Worm (Caenorhabditis elegans) whole organism, young adult: ENCODE results near the gene ttr-25.

Source experiments
- B0035.1 ChIP-seq: sonication (generic microtip); optimal IDR thresholded peaks from 2 replicates; lab custom pipeline; 2016; ENCODE audit warnings: missing genetic modification characterization, mild to moderate bottlenecking, missing compliant biosample characterization, missing genotype, missing genetic modification reagents
- C06A6.2 ChIP-seq: fragments of 200-800 bp; sonication (Bioruptor generic); conservative IDR thresholded peaks from 2 replicates; pipeline ENCODE4 v1.3.6; 2022; ENCODE audit warnings: missing genetic modification characterization, missing compliant biosample characterization
- D2030.7 ChIP-seq: fragments of 200-800 bp; sonication (Bioruptor generic); IDR thresholded peaks from 2 replicates; pipeline ENCODE4 v1.3.6; 2022; ENCODE audit warnings: missing genetic modification reagents, missing genetic modification characterization, missing compliant biosample characterization
- F10E7.11 ChIP-seq: sonication (generic microtip); optimal IDR thresholded peaks from 2 replicates; lab custom pipeline; 2017; ENCODE audit warnings: mild to moderate bottlenecking, missing genetic modification characterization, moderate library complexity, missing compliant biosample characterization
- F22D6.2 ChIP-seq: sonication (generic microtip); optimal IDR thresholded peaks from 2 replicates; lab custom pipeline; 2016; ENCODE audit warnings: mild to moderate bottlenecking, missing genetic modification characterization, missing compliant biosample characterization
- F37B4.10 ChIP-seq: fragments of 200-800 bp; sonication (Bioruptor generic); IDR thresholded peaks from 2 replicates; pipeline ENCODE4 v1.3.6; 2022; ENCODE audit warnings: missing genetic modification characterization, missing compliant biosample characterization
- F39B2.1 ChIP-seq: fragments of 200-800 bp; sonication (Bioruptor generic); IDR thresholded peaks from 2 replicates; pipeline ENCODE4 v1.3.6; 2022; ENCODE audit warnings: missing genetic modification reagents, missing genetic modification characterization, missing compliant biosample characterization
- F49E8.2 ChIP-seq: sonication (generic microtip); optimal IDR thresholded peaks from 3 replicates; lab custom pipeline; 2017; ENCODE audit warnings: missing genetic modification characterization, mild to moderate bottlenecking, missing compliant biosample characterization, antibody characterized with exemption, moderate library complexity; ENCODE audit not compliant: insufficient read depth
- F55B11.4 ChIP-seq: sonication (generic microtip); optimal IDR thresholded peaks from 2 replicates; lab custom pipeline; 2016; ENCODE audit warnings: missing compliant biosample characterization, missing genetic modification characterization, borderline replicate concordance; ENCODE audit not compliant: insufficient read depth
- F57C9.4 ChIP-seq: sonication (generic microtip); optimal IDR thresholded peaks from 2 replicates; lab custom pipeline; 2017; ENCODE audit warnings: mild to moderate bottlenecking, missing genetic modification characterization, missing compliant biosample characterization
- K11D2.4 ChIP-seq: fragments of 200-800 bp; sonication (Bioruptor generic); IDR thresholded peaks from 2 replicates; pipeline ENCODE4 v1.3.6; 2022; ENCODE audit warnings: missing genetic modification reagents, missing genetic modification characterization, missing compliant biosample characterization
- Y53F4B.3 ChIP-seq: fragments of 200-800 bp; sonication (Bioruptor generic); IDR thresholded peaks from 2 replicates; pipeline ENCODE4 v1.3.6; 2022; ENCODE audit warnings: missing genetic modification reagents, missing genetic modification characterization, missing compliant biosample characterization
- Y79H2A.3 ChIP-seq: fragments of 200-800 bp; sonication (Bioruptor generic); conservative IDR thresholded peaks from 2 replicates; pipeline ENCODE4 v1.3.6; 2022; ENCODE audit warnings: missing genetic modification reagents, missing genetic modification characterization, missing compliant biosample characterization
- Y95B8A.8 ChIP-seq: fragments of 200-800 bp; sonication (Bioruptor generic); IDR thresholded peaks from 2 replicates; pipeline ENCODE4 v1.3.6; 2022; ENCODE audit warnings: missing genetic modification reagents, missing genetic modification characterization, missing compliant biosample characterization
- ZK185.1 ChIP-seq: sonication (generic microtip); optimal IDR thresholded peaks from 2 replicates; lab custom pipeline; 2016; ENCODE audit warnings: mild to moderate bottlenecking, missing genetic modification characterization, missing compliant biosample characterization; ENCODE audit not compliant: poor library complexity, severe bottlenecking
- aptf-2 ChIP-seq: fragments of 200-800 bp; sonication (Bioruptor generic); conservative IDR thresholded peaks from 2 replicates; pipeline ENCODE4 v1.3.6; 2022; ENCODE audit warnings: missing genetic modification reagents, missing genetic modification characterization, missing compliant biosample characterization
- ccch-3 ChIP-seq: fragments of 200-800 bp; sonication (Bioruptor generic); optimal IDR thresholded peaks from 2 replicates; lab custom pipeline; 2018; ENCODE audit warnings: mild to moderate bottlenecking, missing genetic modification characterization, missing compliant biosample characterization
- cebp-1 ChIP-seq, 2 experiments: fragments of 200-800 bp in 1 of 2; sonication (Bioruptor generic) in 1 of 2; sonication (generic microtip) in 1 of 2; IDR thresholded peaks in 1 of 2; optimal IDR thresholded peaks in 1 of 2; 2 replicates each; pipeline versions ENCODE4 v1.3.6 to Lab custom; 2017 to 2022; ENCODE audit warnings: missing compliant biosample characterization in 2 of 2, missing genetic modification characterization in 2 of 2, mild to moderate bottlenecking in 1 of 2, missing genetic modification reagents in 1 of 2, moderate library complexity in 1 of 2
- ceh-91 ChIP-seq: fragments of 200-800 bp; sonication (Bioruptor generic); IDR thresholded peaks from 2 replicates; pipeline ENCODE4 v1.3.6; 2022; ENCODE audit warnings: missing genetic modification reagents, missing genetic modification characterization, missing compliant biosample characterization
- chd-7 ChIP-seq: sonication (generic microtip); optimal IDR thresholded peaks from 2 replicates; lab custom pipeline; 2016; ENCODE audit warnings: mild to moderate bottlenecking, missing genetic modification characterization, moderate library complexity, missing compliant biosample characterization
- die-1 ChIP-seq: sonication (generic microtip); optimal IDR thresholded peaks from 2 replicates; lab custom pipeline; 2016; ENCODE audit warnings: missing genotype, mild to moderate bottlenecking, missing genetic modification characterization, missing compliant biosample characterization
- dox-1 ChIP-seq: fragments of 200-800 bp; sonication (Bioruptor generic); IDR thresholded peaks from 2 replicates; pipeline ENCODE4 v1.3.6; 2022; ENCODE audit warnings: missing genetic modification reagents, missing genetic modification characterization, missing compliant biosample characterization
- efl-1 ChIP-seq: fragments of 150-350 bp; optimal IDR thresholded peaks from 2 replicates; lab custom pipeline; 2014; ENCODE audit warnings: missing biosample characterization, missing genetic modification reagents, missing genetic modification characterization
- fkh-3 ChIP-seq: sonication (generic microtip); optimal IDR thresholded peaks from 2 replicates; lab custom pipeline; 2016; ENCODE audit warnings: mild to moderate bottlenecking, missing genetic modification characterization, missing compliant biosample characterization
- him-1 ChIP-seq: sonication (generic microtip); optimal IDR thresholded peaks from 2 replicates; lab custom pipeline; 2016; ENCODE audit warnings: missing genotype, missing genetic modification reagents, missing genetic modification characterization, missing compliant biosample characterization
- hlh-26 ChIP-seq: fragments of 200-800 bp; sonication (Bioruptor generic); conservative IDR thresholded peaks from 2 replicates; pipeline ENCODE4 v1.3.6; 2022; ENCODE audit warnings: missing genetic modification reagents, missing genetic modification characterization, missing compliant biosample characterization
- lag-1 ChIP-seq: fragments of 200-800 bp; sonication (Bioruptor generic); IDR thresholded peaks from 2 replicates; pipeline ENCODE4 v1.3.6; 2022; ENCODE audit warnings: missing genetic modification reagents, missing genetic modification characterization, missing compliant biosample characterization
- lin-35 ChIP-seq, 3 experiments: fragments of 150-350 bp in 2 of 3; sonication (generic microtip) in 1 of 3; optimal IDR thresholded peaks; 2 replicates each; lab custom pipeline; 2014 to 2018; ENCODE audit warnings: missing biosample characterization in 3 of 3, missing genetic modification characterization in 3 of 3, missing genetic modification reagents in 3 of 3
- lsl-1 ChIP-seq: fragments of 200-800 bp; sonication (Bioruptor generic); optimal IDR thresholded peaks from 2 replicates; lab custom pipeline; 2018; ENCODE audit warnings: mild to moderate bottlenecking, missing genetic modification characterization, moderate library complexity, missing compliant biosample characterization
- madf-10 ChIP-seq: sonication (generic microtip); optimal IDR thresholded peaks from 2 replicates; lab custom pipeline; 2016; ENCODE audit warnings: mild to moderate bottlenecking, missing genetic modification characterization, missing compliant biosample characterization
- madf-3 ChIP-seq: fragments of 200-800 bp; sonication (Bioruptor generic); IDR thresholded peaks from 2 replicates; pipeline ENCODE4 v1.3.6; 2022; ENCODE audit warnings: missing genetic modification reagents, missing genetic modification characterization, missing compliant biosample characterization
- madf-6 ChIP-seq: fragments of 200-800 bp; sonication (Bioruptor generic); IDR thresholded peaks from 2 replicates; pipeline ENCODE4 v1.3.6; 2022; ENCODE audit warnings: missing genetic modification reagents, missing genetic modification characterization, missing compliant biosample characterization
- madf-8 ChIP-seq: fragments of 200-800 bp; sonication (Bioruptor generic); conservative IDR thresholded peaks from 2 replicates; pipeline ENCODE4 v1.3.6; 2022; ENCODE audit warnings: missing genetic modification reagents, missing genetic modification characterization, missing compliant biosample characterization
- mel-28 ChIP-seq: sonication (generic microtip); optimal IDR thresholded peaks from 2 replicates; lab custom pipeline; 2016; ENCODE audit warnings: borderline replicate concordance, mild to moderate bottlenecking, missing genetic modification characterization, missing compliant biosample characterization
- nhr-27 ChIP-seq: fragments of 200-800 bp; sonication (Bioruptor generic); optimal IDR thresholded peaks from 2 replicates; lab custom pipeline; 2018; ENCODE audit warnings: mild to moderate bottlenecking, missing genetic modification characterization, moderate library complexity, missing compliant biosample characterization
- nhr-90 ChIP-seq: sonication (generic microtip); optimal IDR thresholded peaks from 2 replicates; lab custom pipeline; 2016; ENCODE audit warnings: missing genotype, mild to moderate bottlenecking, missing genetic modification characterization, missing compliant biosample characterization
- pbrm-1 ChIP-seq: fragments of 200-800 bp; sonication (Bioruptor generic); IDR thresholded peaks from 2 replicates; pipeline ENCODE4 v1.3.6; 2022; ENCODE audit warnings: missing genetic modification reagents, missing genetic modification characterization, missing compliant biosample characterization
- pha-4 ChIP-seq: fragments of 150-350 bp; sonication (generic microtip); optimal IDR thresholded peaks from 2 replicates; lab custom pipeline; 2014; ENCODE audit warnings: missing biosample characterization, missing genetic modification reagents, missing genetic modification characterization
- repo-1 ChIP-seq: sonication (generic microtip); optimal IDR thresholded peaks from 2 replicates; lab custom pipeline; 2017; ENCODE audit warnings: mild to moderate bottlenecking, missing genetic modification characterization, missing compliant biosample characterization
- somi-1 ChIP-seq: fragments of 200-800 bp; sonication (Bioruptor generic); optimal IDR thresholded peaks from 2 replicates; lab custom pipeline; 2018; ENCODE audit warnings: mild to moderate bottlenecking, missing genetic modification characterization, missing compliant biosample characterization
- tbp1 ChIP-seq: fragments of 200-800 bp; sonication (Bioruptor generic); optimal IDR thresholded peaks from 2 replicates; lab custom pipeline; 2018; ENCODE audit warnings: mild to moderate bottlenecking, missing genetic modification characterization, missing compliant biosample characterization
- unc-130 ChIP-seq: sonication (generic microtip); optimal IDR thresholded peaks from 2 replicates; lab custom pipeline; 2016; ENCODE audit warnings: missing genetic modification reagents, missing genetic modification characterization, missing compliant biosample characterization
- xnd-1 ChIP-seq: sonication (generic microtip); optimal IDR thresholded peaks from 2 replicates; lab custom pipeline; 2016; ENCODE audit warnings: missing genotype, missing genetic modification reagents, missing genetic modification characterization, missing compliant biosample characterization
- zfh-2 ChIP-seq: fragments of 200-800 bp; sonication (Bioruptor generic); conservative IDR thresholded peaks from 2 replicates; pipeline ENCODE4 v1.3.6; 2022; ENCODE audit warnings: missing genetic modification reagents, missing genetic modification characterization, missing compliant biosample characterization
- ztf-26 ChIP-seq: sonication (generic microtip); optimal IDR thresholded peaks from 2 replicates; lab custom pipeline; 2017; ENCODE audit warnings: missing genetic modification characterization, missing compliant biosample characterization
- ztf-28 ChIP-seq: fragments of 200-800 bp; sonication (Bioruptor generic); IDR thresholded peaks from 2 replicates; pipeline ENCODE4 v1.3.6; 2022; ENCODE audit warnings: missing genetic modification reagents, missing genetic modification characterization, missing compliant biosample characterization

The ttr-25 gene

ce11 chrV:18553750-18554149, 2.8 kb upstream of the ttr-25 start, which contains the start of gene Y51A2D.8:
TSS of gene Y51A2D.8 (minus strand) at chrV:18553850.
- TF ChIP-seq ZK185.1 (no peak), chd-7 (tag; lab: Kevin White, UChicago) (no peak), Y95B8A.8 (GFP tag; lab: Robert Waterston, UW) (no peak), cebp-1 (GFP tag; IDR thresholded peaks at IDR 0.05; lab: Robert Waterston, UW) (no peak), cebp-1 (tag; optimal IDR thresholded peaks at IDR 0.05; lab: Kevin White, UChicago) (no peak), nhr-90 (tag; lab: Kevin White, UChicago) (no peak), aptf-2 (GFP tag; lab: Robert Waterston, UW) (no peak), mel-28 (tag; lab: Kevin White, UChicago) (no peak), madf-8 (GFP tag; lab: Robert Waterston, UW) (no peak), madf-3 (GFP tag; lab: Robert Waterston, UW) (no peak), xnd-1 (no peak), nhr-27 (tag; lab: Kevin White, UChicago) (no peak), madf-10 (tag; lab: Kevin White, UChicago) (no peak), him-1 (tag; lab: Kevin White, UChicago) (no peak), F57C9.4 (tag; lab: Kevin White, UChicago) (no peak), pha-4 (tag; lab: Kevin White, UChicago) (no peak), F10E7.11 (tag; lab: Kevin White, UChicago) (no peak), zfh-2 (GFP tag; lab: Robert Waterston, UW) (no peak), dox-1 (GFP tag; lab: Robert Waterston, UW) (no peak), madf-6 (GFP tag; lab: Robert Waterston, UW) (no peak)

ce11 chrV:18560188-18560587, 3.7 kb downstream of the ttr-25 start, which contains the start of gene ttr-26:
TSS of gene ttr-26 (minus strand) at chrV:18560288.
- no peak for TF ChIP-seq cebp-1 (GFP tag; IDR thresholded peaks at IDR 0.05; lab: Robert Waterston, UW)
- no peak for TF ChIP-seq cebp-1 (tag; optimal IDR thresholded peaks at IDR 0.05; lab: Kevin White, UChicago)
- TF ChIP-seq die-1 (tag; lab: Kevin White, UChicago) = no peak
- TF ChIP-seq D2030.7 (GFP tag; lab: Robert Waterston, UW) = no peak
- TF ChIP-seq lag-1 = no peak
- no peak for TF ChIP-seq ztf-26
- no peak for TF ChIP-seq hlh-26
- no peak for TF ChIP-seq F57C9.4 (tag; lab: Kevin White, UChicago)
- TF ChIP-seq fkh-3 = no peak
- TF ChIP-seq B0035.1 (tag; lab: Kevin White, UChicago) = no peak
- no peak for TF ChIP-seq efl-1
- TF ChIP-seq ccch-3 = no peak
- TF ChIP-seq Y53F4B.3 (GFP tag; lab: Robert Waterston, UW) = no peak
- no peak for TF ChIP-seq C06A6.2
- TF ChIP-seq Y79H2A.3 (GFP tag; lab: Robert Waterston, UW) = no peak
- TF ChIP-seq lin-35 (GFP tag; optimal IDR thresholded peaks at IDR 0.05; lab: Kevin White, UChicago) = no peak
- TF ChIP-seq K11D2.4 = no peak
- TF ChIP-seq dox-1 (GFP tag; lab: Robert Waterston, UW) = no peak
- TF ChIP-seq unc-130 (GFP tag; lab: Kevin White, UChicago) = no peak
- TF ChIP-seq F37B4.10 (GFP tag; lab: Robert Waterston, UW) = no peak
- TF ChIP-seq tbp1 = no peak

ce11 chrV:18560944-18561343, 4.4 kb downstream of the ttr-25 start:
- TF ChIP-seq aptf-2 (GFP tag; lab: Robert Waterston, UW) (no peak), F49E8.2 (tag; lab: Kevin White, UChicago) (no peak), F55B11.4 (tag; lab: Kevin White, UChicago) (no peak), lsl-1 (GFP tag; lab: Kevin White, UChicago) (no peak), repo-1 (tag; lab: Kevin White, UChicago) (no peak), F22D6.2 (no peak), pbrm-1 (GFP tag; lab: Robert Waterston, UW) (no peak), ztf-28 (GFP tag; lab: Robert Waterston, UW) (no peak), F39B2.1 (GFP tag; lab: Robert Waterston, UW) (no peak), ceh-91 (GFP tag; lab: Robert Waterston, UW) (no peak), somi-1 (GFP tag; lab: Kevin White, UChicago) (no peak)
- TF ChIP-seq, all 124 proteins: peak for 0
